Fruit fly (Drosophila melanogaster) whole organism, pupa: ENCODE results near the gene CG13850.
A peak's percentile ranks its signal among the peaks of the same experiment; 100 is the strongest.

Source experiments
- CG10348 ChIP-seq: fragments of 200-800 bp; sonication (Bioruptor generic); IDR thresholded peaks from 2 replicates; pipeline ENCODE4 v1.3.6; 2022; ENCODE audit warnings: missing biosample characterization, missing genetic modification characterization
- CG12605 ChIP-seq: fragments of 200-800 bp; sonication (Bioruptor generic); IDR thresholded peaks from 2 replicates; pipeline ENCODE4 v1.3.6; 2022; ENCODE audit warnings: missing biosample characterization, missing genetic modification characterization
- CG13204 ChIP-seq: fragments of 200-800 bp; sonication (Bioruptor generic); optimal IDR thresholded peaks from 2 replicates; lab custom pipeline; 2018; ENCODE audit warnings: missing biosample characterization, mild to moderate bottlenecking, missing genetic modification characterization, moderate library complexity
- CG14655 ChIP-seq: fragments of 200-800 bp; sonication (Bioruptor generic); optimal IDR thresholded peaks from 3 replicates; lab custom pipeline; 2017; ENCODE audit warnings: mild to moderate bottlenecking, missing biosample characterization, missing genetic modification reagents, missing genetic modification characterization
- CG15710 ChIP-seq: fragments of 200-800 bp; sonication (Bioruptor generic); optimal IDR thresholded peaks from 2 replicates; lab custom pipeline; 2018; ENCODE audit warnings: missing biosample characterization, mild to moderate bottlenecking, missing genetic modification characterization, moderate library complexity
- CG17806 ChIP-seq: fragments of 200-800 bp; sonication (Bioruptor generic); optimal IDR thresholded peaks from 2 replicates; lab custom pipeline; 2018; ENCODE audit warnings: missing biosample characterization, mild to moderate bottlenecking, missing genetic modification characterization, moderate library complexity
- CG32121 ChIP-seq: fragments of 200-800 bp; sonication (Bioruptor generic); IDR thresholded peaks from 2 replicates; pipeline ENCODE4 v1.3.6; 2022; ENCODE audit warnings: missing biosample characterization, missing genetic modification characterization
- CG34367 ChIP-seq: fragments of 200-800 bp; sonication (Bioruptor generic); optimal IDR thresholded peaks from 2 replicates; lab custom pipeline; 2018; ENCODE audit warnings: missing biosample characterization, mild to moderate bottlenecking, missing genetic modification characterization
- CG4496 ChIP-seq: fragments of 200-800 bp; sonication (Bioruptor generic); IDR thresholded peaks from 3 replicates; pipeline ENCODE4 v1.3.6; 2022; ENCODE audit warnings: missing biosample characterization, missing genetic modification characterization
- CG8159 ChIP-seq: fragments of 200-800 bp; sonication (Bioruptor generic); optimal IDR thresholded peaks from 3 replicates; lab custom pipeline; 2018; ENCODE audit warnings: missing biosample characterization, mild to moderate bottlenecking, missing genetic modification characterization, moderate library complexity
- CG8301 ChIP-seq: fragments of 200-800 bp; sonication (Bioruptor generic); optimal IDR thresholded peaks from 2 replicates; lab custom pipeline; 2018; ENCODE audit warnings: missing biosample characterization, mild to moderate bottlenecking, missing genetic modification characterization
- CG9948 ChIP-seq: fragments of 200-800 bp; sonication (Bioruptor generic); optimal IDR thresholded peaks from 2 replicates; lab custom pipeline; 2018; ENCODE audit warnings: missing biosample characterization, mild to moderate bottlenecking, missing genetic modification characterization, moderate library complexity
- D1 ChIP-seq: fragments of 200-800 bp; sonication (Bioruptor generic); optimal IDR thresholded peaks from 2 replicates; lab custom pipeline; 2018; ENCODE audit warnings: missing biosample characterization, mild to moderate bottlenecking, missing genetic modification characterization, moderate library complexity
- EcR ChIP-seq: fragments of 200-800 bp; sonication (Bioruptor generic); optimal IDR thresholded peaks from 3 replicates; lab custom pipeline; 2019; ENCODE audit warnings: missing biosample characterization, missing genetic modification characterization, mild to moderate bottlenecking, moderate library complexity, missing genetic modification reagents
- Ets98B ChIP-seq: fragments of 200-800 bp; sonication (Bioruptor generic); IDR thresholded peaks from 2 replicates; pipeline ENCODE4 v1.3.6; 2022; ENCODE audit warnings: missing biosample characterization, missing genetic modification characterization
- Pif1A ChIP-seq: fragments of 200-800 bp; sonication (Bioruptor generic); optimal IDR thresholded peaks from 3 replicates; lab custom pipeline; 2016; ENCODE audit warnings: missing biosample characterization, missing genetic modification characterization
- Pif1B ChIP-seq: fragments of 200-800 bp; sonication (Bioruptor generic); optimal IDR thresholded peaks from 3 replicates; lab custom pipeline; 2016; ENCODE audit warnings: missing biosample characterization, missing genetic modification characterization
- Snoo ChIP-seq: fragments of 200-800 bp; sonication (Bioruptor generic); optimal IDR thresholded peaks from 3 replicates; lab custom pipeline; 2017; ENCODE audit warnings: missing biosample characterization, mild to moderate bottlenecking, missing genetic modification characterization, inconsistent platforms
- fd96Ca ChIP-seq: fragments of 200-800 bp; sonication (Bioruptor generic); IDR thresholded peaks from 3 replicates; pipeline ENCODE4 v1.3.6; 2022; ENCODE audit warnings: missing biosample characterization, missing genetic modification characterization
- gl ChIP-seq: fragments of 200-800 bp; sonication (Bioruptor generic); optimal IDR thresholded peaks from 2 replicates; lab custom pipeline; 2018; ENCODE audit warnings: missing biosample characterization, mild to moderate bottlenecking, missing genetic modification characterization
- rn ChIP-seq: fragments of 200-800 bp; sonication (Bioruptor generic); IDR thresholded peaks from 2 replicates; pipeline ENCODE4 v1.3.6; 2022; ENCODE audit warnings: missing biosample characterization, missing genetic modification characterization

The CG13850 gene

DNA sequence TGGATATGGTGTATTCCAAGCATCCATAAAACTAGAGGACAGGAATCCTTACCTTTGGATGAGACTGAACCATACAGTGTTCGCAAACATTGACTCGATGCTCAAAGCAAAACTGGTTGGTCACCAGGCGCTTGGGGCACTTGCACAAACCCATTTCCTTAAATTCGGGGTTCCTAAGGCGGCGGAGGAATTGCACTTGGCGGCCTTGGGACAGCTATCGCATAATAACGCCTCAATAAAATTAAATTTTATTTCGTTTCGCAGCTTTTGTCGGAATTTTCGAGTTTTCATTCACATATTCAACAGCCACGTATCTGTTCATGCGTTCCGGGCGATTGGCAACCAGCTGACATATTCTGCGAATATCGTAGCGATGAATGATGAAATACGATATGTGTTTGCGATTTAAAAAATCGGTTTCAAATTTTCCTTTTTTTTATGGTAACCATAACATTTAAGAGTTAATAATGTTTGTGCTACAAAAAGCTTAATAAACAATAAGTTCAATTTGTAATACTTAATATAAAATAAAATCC, 45.0 kb downstream of the CG13850 start, which contains the start of gene CG5382:
TSS of gene CG5382 (minus strand) at position 324 of the 536 bp plus-strand sequence.
- TF ChIP-seq rn (GFP tag; lab: Robert Waterston, UW), result no peak
- no peak for TF ChIP-seq CG8301 (tag; lab: Kevin White, UChicago)
- no peak for TF ChIP-seq gl (tag; lab: Kevin White, UChicago)
- no peak for TF ChIP-seq EcR (GFP tag; lab: Kevin White, UChicago)
- TF ChIP-seq CG15710 (tag; lab: Kevin White, UChicago), result no peak
- TF ChIP-seq CG10348 (GFP tag; lab: Robert Waterston, UW), result no peak
- TF ChIP-seq CG8159, result no peak
- no peak for TF ChIP-seq D1 (tag; lab: Kevin White, UChicago)
- no peak for TF ChIP-seq Ets98B

dm6 chr3R:22362218-22362907, 48.4 kb downstream of the CG13850 start, which contains the start of the genes JMJD6, CG7071 and Muted:
Gene JMJD6 (minus strand): TSS chr3R:22362371.
Gene CG7071 (plus strand): TSS chr3R:22362620.
Gene Muted (plus strand): TSS chr3R:22362620.
- TF ChIP-seq CG17806 (tag; lab: Kevin White, UChicago) (peak; percentile 83), CG14655 (GFP tag; lab: Kevin White, UChicago) (peak; percentile 83), rn (GFP tag; lab: Robert Waterston, UW) (peak; percentile 82), CG13204 (no peak), CG15710 (tag; lab: Kevin White, UChicago) (peak; percentile 81), CG9948 (tag; lab: Kevin White, UChicago) (peak; percentile 74), fd96Ca (GFP tag; lab: Robert Waterston, UW) (peak; percentile 87; the same call in 2 of the 3 replicates), CG10348 (GFP tag; lab: Robert Waterston, UW) (no peak; the same call in 1 of the 2 replicates), CG34367 (peak; percentile 65), EcR (GFP tag; lab: Kevin White, UChicago) (no peak), CG4496 (GFP tag; lab: Robert Waterston, UW) (peak; percentile 94), CG8159 (peak; percentile 78), Ets98B (peak; percentile 85), gl (tag; lab: Kevin White, UChicago) (peak; percentile 43), CG8301 (tag; lab: Kevin White, UChicago) (peak; percentile 77), CG32121 (GFP tag; lab: Robert Waterston, UW) (peak; percentile 85), D1 (tag; lab: Kevin White, UChicago) (no peak), Pif1A (peak; percentile 87), CG12605 (GFP tag; lab: Robert Waterston, UW) (peak; percentile 36; the same call in 1 of the 2 replicates), Pif1B (peak; percentile 74), Snoo (peak; percentile 73)

DNA sequence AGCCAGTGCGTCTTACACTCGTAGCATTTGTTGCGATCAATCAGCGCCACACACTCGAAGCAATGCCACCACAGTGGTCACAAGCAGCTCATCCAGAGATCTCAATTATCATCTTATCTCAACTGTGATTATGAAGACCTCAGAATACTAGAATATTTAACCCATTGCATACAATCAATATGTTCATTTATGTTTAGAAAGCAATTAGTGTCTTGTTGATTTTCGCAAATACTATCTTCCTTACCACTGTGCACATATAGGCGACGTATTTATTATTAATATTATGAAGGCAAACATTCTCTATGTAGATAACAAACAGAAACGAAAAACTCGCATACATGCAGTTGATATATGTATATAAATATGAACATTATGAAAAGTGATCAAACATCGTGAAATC, 51.9 kb downstream of the CG13850 start:
- TF ChIP-seq CG12605 (GFP tag; lab: Robert Waterston, UW) (peak; percentile 87), rn (GFP tag; lab: Robert Waterston, UW) (peak; percentile 76), CG14655 (GFP tag; lab: Kevin White, UChicago) (peak; percentile 78), gl (tag; lab: Kevin White, UChicago) (peak; percentile 69), CG32121 (GFP tag; lab: Robert Waterston, UW) (peak; percentile 90), Pif1B (peak; percentile 79), Snoo (peak; percentile 20), CG10348 (GFP tag; lab: Robert Waterston, UW) (peak; percentile 49; the same call in 1 of the 2 replicates), CG13204 (no peak), CG17806 (tag; lab: Kevin White, UChicago) (peak; percentile 83), D1 (tag; lab: Kevin White, UChicago) (no peak), Ets98B (peak; percentile 94), EcR (GFP tag; lab: Kevin White, UChicago) (peak; percentile 48), CG9948 (tag; lab: Kevin White, UChicago) (peak; percentile 75), CG4496 (GFP tag; lab: Robert Waterston, UW) (peak; percentile 95), CG15710 (tag; lab: Kevin White, UChicago) (peak; percentile 75), fd96Ca (GFP tag; lab: Robert Waterston, UW) (peak; percentile 89), CG8159 (peak; percentile 83), CG8301 (tag; lab: Kevin White, UChicago) (peak; percentile 78), CG34367 (peak; percentile 78), Pif1A (peak; percentile 76)
